Worm (Caenorhabditis elegans) whole organism, young adult: ENCODE results near the gene pdhb-1.

ENCODE experiments used
- B0035.1 ChIP-seq: sonication (generic microtip); optimal IDR thresholded peaks from 2 replicates; lab custom pipeline; 2016; ENCODE audit warnings: missing genetic modification characterization, mild to moderate bottlenecking, missing compliant biosample characterization, missing genotype, missing genetic modification reagents
- attf-5 ChIP-seq: fragments of 200-800 bp; sonication (Bioruptor generic); optimal IDR thresholded peaks from 2 replicates; lab custom pipeline; 2018; ENCODE audit warnings: mild to moderate bottlenecking, missing genetic modification characterization, missing compliant biosample characterization
- bed-1 ChIP-seq: fragments of 200-800 bp; sonication (Bioruptor generic); IDR thresholded peaks from 2 replicates; pipeline ENCODE4 v1.3.6; 2022; ENCODE audit warnings: missing genetic modification reagents, missing genetic modification characterization, missing compliant biosample characterization
- ceh-79 ChIP-seq: sonication (generic microtip); optimal IDR thresholded peaks from 2 replicates; lab custom pipeline; 2017; ENCODE audit warnings: mild to moderate bottlenecking, missing genetic modification characterization, missing compliant biosample characterization
- fkh-3 ChIP-seq: sonication (generic microtip); optimal IDR thresholded peaks from 2 replicates; lab custom pipeline; 2016; ENCODE audit warnings: mild to moderate bottlenecking, missing genetic modification characterization, missing compliant biosample characterization
- lin-40 ChIP-seq: sonication (generic microtip); optimal IDR thresholded peaks from 2 replicates; lab custom pipeline; 2016; ENCODE audit warnings: missing genetic modification characterization, mild to moderate bottlenecking, missing compliant biosample characterization, missing genotype, missing genetic modification reagents
- madf-10 ChIP-seq: sonication (generic microtip); optimal IDR thresholded peaks from 2 replicates; lab custom pipeline; 2016; ENCODE audit warnings: mild to moderate bottlenecking, missing genetic modification characterization, missing compliant biosample characterization
- nhr-179 ChIP-seq: sonication (generic microtip); optimal IDR thresholded peaks from 2 replicates; lab custom pipeline; 2016; ENCODE audit warnings: mild to moderate bottlenecking, missing genetic modification characterization, missing compliant biosample characterization
- rpc-1 ChIP-seq, 2 experiments: fragments of 150-350 bp in 1 of 2; sonication (generic microtip) in 1 of 2; optimal IDR thresholded peaks; 2 replicates each; lab custom pipeline; 2014 to 2018; ENCODE audit warnings: missing biosample characterization in 1 of 2, missing genetic modification characterization in 1 of 2, missing genetic modification reagents in 1 of 2, missing genotype in 1 of 2
- snpc-1.1 ChIP-seq: sonication (generic microtip); optimal IDR thresholded peaks from 2 replicates; lab custom pipeline; 2017; ENCODE audit warnings: missing genetic modification characterization, mild to moderate bottlenecking, missing compliant biosample characterization, antibody characterized with exemption, moderate library complexity, missing genotype, missing genetic modification reagents; ENCODE audit not compliant: insufficient read depth
- snpc-4 ChIP-seq, 5 experiments: fragments of 150-350 bp in 1 of 5; sonication (generic microtip) in 4 of 5; optimal IDR thresholded peaks; 2 replicates each; lab custom pipeline; 2014 to 2018; ENCODE audit warnings: missing genetic modification characterization in 5 of 5, missing biosample characterization in 3 of 5, antibody characterized with exemption in 2 of 5, mild to moderate bottlenecking in 2 of 5, missing compliant biosample characterization in 2 of 5, missing genotype in 2 of 5, moderate library complexity in 2 of 5, missing genetic modification reagents in 1 of 5
- zfh-2 ChIP-seq: fragments of 200-800 bp; sonication (Bioruptor generic); conservative IDR thresholded peaks from 2 replicates; pipeline ENCODE4 v1.3.6; 2022; ENCODE audit warnings: missing genetic modification reagents, missing genetic modification characterization, missing compliant biosample characterization
- zim-3 ChIP-seq: sonication (generic microtip); optimal IDR thresholded peaks from 2 replicates; lab custom pipeline; 2017; ENCODE audit warnings: mild to moderate bottlenecking, missing genetic modification characterization, moderate library complexity, missing compliant biosample characterization

DNA sequence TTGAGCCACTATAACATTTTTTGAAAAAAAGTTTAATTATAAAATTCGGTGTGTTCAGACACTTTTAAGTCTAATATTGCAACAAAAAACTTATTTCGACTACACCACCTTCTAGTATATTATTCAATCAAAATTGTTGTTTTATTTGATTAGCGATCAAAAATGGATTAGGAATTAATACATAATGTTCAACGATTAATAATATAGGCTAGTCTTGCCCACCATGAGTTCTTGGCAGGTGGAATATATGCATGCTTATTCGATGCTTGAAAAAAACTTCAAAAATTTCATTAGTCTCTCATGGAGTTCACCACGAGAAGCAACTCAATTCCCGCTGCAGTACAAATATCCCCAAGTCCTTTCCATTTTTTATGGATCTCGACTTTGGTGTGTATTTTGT lies 36.5 kb downstream of the pdhb-1 start, which contains the start of gene srz-32:
- TF ChIP-seq nhr-179 (tag; lab: Kevin White, UChicago) (no peak), snpc-4 (GFP tag; optimal IDR thresholded peaks at IDR 0.05; lab: Kevin White, UChicago) (no peak), snpc-4 (tag; optimal IDR thresholded peaks at IDR 0.05; lab: Kevin White, UChicago) (no peak), B0035.1 (tag; lab: Kevin White, UChicago) (no peak), ceh-79 (tag; lab: Kevin White, UChicago) (no peak), attf-5 (GFP tag; lab: Kevin White, UChicago) (no peak), fkh-3 (tag; lab: Kevin White, UChicago) (no peak), lin-40 (tag; lab: Kevin White, UChicago) (no peak), rpc-1 (optimal IDR thresholded peaks at IDR 0.05; lab: Kevin White, UChicago) (no peak), rpc-1 (tag; optimal IDR thresholded peaks at IDR 0.05; lab: Kevin White, UChicago) (no peak), bed-1 (GFP tag; lab: Robert Waterston, UW) (no peak), zfh-2 (no peak), snpc-1.1 (no peak), madf-10 (tag; lab: Kevin White, UChicago) (no peak), zim-3 (tag; lab: Kevin White, UChicago) (no peak)
